Fruit fly (Drosophila melanogaster): ENCODE measurements around the gene CG12229.

DNA sequence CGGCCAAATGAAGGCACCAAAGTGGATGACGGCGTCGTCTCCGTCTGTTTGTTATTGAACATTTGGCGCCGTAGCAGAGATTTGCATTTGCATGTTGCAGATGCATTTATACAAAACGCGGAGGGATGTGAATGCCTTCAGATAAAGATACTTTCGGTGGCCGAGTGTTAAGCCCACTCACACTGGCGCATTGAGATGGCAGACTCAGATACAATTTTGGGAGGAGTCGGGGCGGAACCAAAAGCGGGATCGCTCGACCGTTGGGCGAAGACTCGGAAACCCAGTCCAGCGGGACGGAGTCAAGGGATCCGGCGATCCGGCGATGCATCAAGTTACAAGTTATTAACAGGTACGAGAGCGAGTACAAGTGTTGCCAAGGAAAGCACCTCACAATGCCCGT, 24.1 kb downstream of the CG12229 start:
- TF ChIP-seq usp (GFP tag; optimal IDR thresholded peaks at IDR 0.05) = no peak
- TF ChIP-seq psq (optimal IDR thresholded peaks at IDR 0.05) = no peak
- TF ChIP-seq pan (optimal IDR thresholded peaks at IDR 0.05) = no peak
- TF ChIP-seq CG8478 (optimal IDR thresholded peaks at IDR 0.05) = no peak
- TF ChIP-seq EcR (GFP tag; optimal IDR thresholded peaks at IDR 0.05) = no peak
- no peak for TF ChIP-seq Dll (optimal IDR thresholded peaks at IDR 0.05)
